Fruit fly (Drosophila melanogaster): ENCODE measurements around the gene mRpL47.
A peak's percentile ranks its signal among the peaks of the same experiment; 100 is the strongest.

Gene mRpL47

dm6 chr3R:9555334-9555974 is 39.7 kb upstream of the mRpL47 start, which contains the start of the genes CG9386 and BckdhA (continued):
- peak; percentile 62 for TF ChIP-seq CG32532 (GFP tag; IDR thresholded peaks at IDR 0.05)
- TF ChIP-seq caup (GFP tag; optimal IDR thresholded peaks at IDR 0.05; ENCODE audit: severe bottlenecking), result peak; percentile 52
- peak; percentile 78 for TF ChIP-seq lilli (GFP tag; optimal IDR thresholded peaks at IDR 0.05)
- peak; percentile 49 for TF ChIP-seq scrt (GFP tag; optimal IDR thresholded peaks at IDR 0.05)
- peak; percentile 65 for TF ChIP-seq CG12942 (GFP tag; optimal IDR thresholded peaks at IDR 0.05)
- peak; percentile 81 for TF ChIP-seq CG2120 (GFP tag; optimal IDR thresholded peaks at IDR 0.05)
- peak; percentile 66 for TF ChIP-seq nmo (GFP tag; optimal IDR thresholded peaks at IDR 0.05)
- TF ChIP-seq CG12104 (GFP tag; optimal IDR thresholded peaks at IDR 0.05), result peak; percentile 53
- peak; percentile 35 for TF ChIP-seq D19B (GFP tag; optimal IDR thresholded peaks at IDR 0.05)
- peak; percentile 83 for TF ChIP-seq E2f2 (GFP tag; IDR thresholded peaks at IDR 0.05)
- peak; percentile 52 for TF ChIP-seq Hr3 (GFP tag; optimal IDR thresholded peaks at IDR 0.05)
- peak; percentile 95 for TF ChIP-seq Ets65A (GFP tag)
- TF ChIP-seq slp2 (GFP tag; optimal IDR thresholded peaks at IDR 0.05), result peak; percentile 6
- TF ChIP-seq ase (GFP tag; IDR thresholded peaks at IDR 0.05), result peak; percentile 46; the same call in 1 of the 3 replicates
- peak; percentile 66 for TF ChIP-seq gem (tag; optimal IDR thresholded peaks at IDR 0.05)
- TF ChIP-seq onecut (GFP tag; IDR thresholded peaks at IDR 0.05), result peak; percentile 31; the same call in 1 of the 2 replicates
- TF ChIP-seq grau (tag; optimal IDR thresholded peaks at IDR 0.05), result peak; percentile 56
- TF ChIP-seq cato (GFP tag; optimal IDR thresholded peaks at IDR 0.05; ENCODE audit: borderline replicate concordance), result peak; percentile 17
- TF ChIP-seq ssp (GFP tag; IDR thresholded peaks at IDR 0.05), result peak; percentile 20; the same call in 1 of the 2 replicates
- no peak for TF ChIP-seq CG11696 (GFP tag; IDR thresholded peaks at IDR 0.05)
- TF ChIP-seq CG17802 (tag; optimal IDR thresholded peaks at IDR 0.05), result no peak
- TF ChIP-seq CG8089 (GFP tag; optimal IDR thresholded peaks at IDR 0.05), result peak; percentile 28
- TF ChIP-seq Sox100B (GFP tag; optimal IDR thresholded peaks at IDR 0.05), result no peak
- no peak for TF ChIP-seq crc (GFP tag; optimal IDR thresholded peaks at IDR 0.05)
- TF ChIP-seq Hmr (GFP tag; optimal IDR thresholded peaks at IDR 0.05), result peak; percentile 42
- TF ChIP-seq maf-S (GFP tag; optimal IDR thresholded peaks at IDR 0.05), result peak; percentile 46
- TF ChIP-seq phol (tag; optimal IDR thresholded peaks at IDR 0.05), result peak; percentile 60
- peak; percentile 5 for TF ChIP-seq CG8388 (GFP tag; optimal IDR thresholded peaks at IDR 0.05)
- TF ChIP-seq CG10543 (GFP tag; optimal IDR thresholded peaks at IDR 0.05), result peak; percentile 62
- TF ChIP-seq amos (GFP tag; IDR thresholded peaks at IDR 0.05; ENCODE audit: partially characterized antibody), result peak; percentile 67; the same call in 1 of the 2 replicates
- peak; percentile 51 for TF ChIP-seq Antp (GFP tag; optimal IDR thresholded peaks at IDR 0.05)
- TF ChIP-seq tin (GFP tag; optimal IDR thresholded peaks at IDR 0.05), result peak; percentile 57
- no peak for TF ChIP-seq ro (GFP tag; IDR thresholded peaks at IDR 0.05)
- TF ChIP-seq zf30C (GFP tag; optimal IDR thresholded peaks at IDR 0.05), result no peak
- TF ChIP-seq CG9727 (GFP tag; optimal IDR thresholded peaks at IDR 0.05), result peak; percentile 68
- no peak for TF ChIP-seq Atf6 (GFP tag; IDR thresholded peaks at IDR 0.05)
- TF ChIP-seq CG7556 (GFP tag; optimal IDR thresholded peaks at IDR 0.05), result peak; percentile 42
- peak; percentile 52; the same call in 1 of the 2 replicates for TF ChIP-seq CG31441 (GFP tag; IDR thresholded peaks at IDR 0.05)
- no peak for TF ChIP-seq Nf-YA (GFP tag; IDR thresholded peaks at IDR 0.05)
- peak; percentile 42 for TF ChIP-seq nerfin-1 (tag; optimal IDR thresholded peaks at IDR 0.05)
- TF ChIP-seq NC2β (GFP tag; optimal IDR thresholded peaks at IDR 0.05), result peak; percentile 11
- peak; percentile 45 for TF ChIP-seq gro (GFP tag; optimal IDR thresholded peaks at IDR 0.05)
- peak; percentile 53; the same call in 1 of the 3 replicates for TF ChIP-seq ci (GFP tag; IDR thresholded peaks at IDR 0.05)
- TF ChIP-seq CG17361 (GFP tag; IDR thresholded peaks at IDR 0.05), result peak; percentile 74; the same call in 2 of the 3 replicates
- TF ChIP-seq Deaf1 (tag; optimal IDR thresholded peaks at IDR 0.05), result no peak
- TF ChIP-seq dysf (GFP tag; IDR thresholded peaks at IDR 0.05), result 0 out of 3 replicates have a peak, but pooled peaks have one; percentile 32
- peak; percentile 54 for TF ChIP-seq CG8924 (tag; optimal IDR thresholded peaks at IDR 0.05)
- TF ChIP-seq Hand (GFP tag; optimal IDR thresholded peaks at IDR 0.05), result no peak
- peak; percentile 40; the same call in 1 of the 2 replicates for TF ChIP-seq Xrp1 (GFP tag; IDR thresholded peaks at IDR 0.05)
- peak; percentile 21 for TF ChIP-seq bcd (GFP tag; optimal IDR thresholded peaks at IDR 0.05)
